Worm (Caenorhabditis elegans) whole organism, midembryonic: ENCODE results near the gene R05D8.9.

Experiments
- T22C8.4 ChIP-seq: fragments of 200-800 bp; sonication (Bioruptor generic); IDR thresholded peaks from 2 replicates; pipeline ENCODE4 v1.3.6; 2022; ENCODE audit warnings: missing genetic modification characterization, missing compliant biosample characterization
- cog-1 ChIP-seq: sonication (generic microtip); optimal IDR thresholded peaks from 2 replicates; lab custom pipeline; 2016; ENCODE audit warnings: missing genetic modification characterization, missing compliant biosample characterization
- flt-1 ChIP-seq: fragments of 200-800 bp; sonication (Bioruptor generic); IDR thresholded peaks from 2 replicates; pipeline ENCODE4 v1.3.6; 2022; ENCODE audit warnings: missing genetic modification characterization, missing compliant biosample characterization
- med-1 ChIP-seq: sonication (generic microtip); optimal IDR thresholded peaks from 2 replicates; lab custom pipeline; 2017; ENCODE audit warnings: missing genetic modification characterization, mild to moderate bottlenecking, missing compliant biosample characterization, antibody characterized with exemption, missing genetic modification reagents; ENCODE audit not compliant: insufficient read depth
- ref-1 ChIP-seq: fragments of 200-800 bp; sonication (Bioruptor generic); conservative IDR thresholded peaks from 2 replicates; pipeline ENCODE4 v1.3.6; 2022; ENCODE audit warnings: missing genetic modification reagents, missing genetic modification characterization, missing compliant biosample characterization
- tab-1 ChIP-seq: fragments of 200-800 bp; sonication (Bioruptor generic); IDR thresholded peaks from 2 replicates; pipeline ENCODE4 v1.3.6; 2022; ENCODE audit warnings: missing genetic modification characterization, missing compliant biosample characterization
- ztf-23 ChIP-seq: fragments of 200-800 bp; sonication (Bioruptor generic); IDR thresholded peaks from 2 replicates; pipeline ENCODE4 v1.3.6; 2022; ENCODE audit warnings: missing genetic modification reagents, missing genetic modification characterization, missing compliant biosample characterization
- ztf-29 ChIP-seq: fragments of 200-800 bp; sonication (Bioruptor generic); IDR thresholded peaks from 2 replicates; pipeline ENCODE4 v1.3.6; 2022; ENCODE audit warnings: missing genetic modification reagents, missing genetic modification characterization, missing compliant biosample characterization

- TF ChIP-seq ztf-23 (GFP tag; lab: Robert Waterston, UW), result no peak
- TF ChIP-seq ztf-29, result no peak
- no peak for TF ChIP-seq med-1 (GFP tag; lab: Kevin White, UChicago)
- TF ChIP-seq T22C8.4 (GFP tag; lab: Robert Waterston, UW), result no peak
- TF ChIP-seq tab-1 (GFP tag; lab: Robert Waterston, UW), result no peak
- TF ChIP-seq flt-1 (GFP tag; lab: Robert Waterston, UW), result no peak
- no peak for TF ChIP-seq cog-1
- no peak for TF ChIP-seq ref-1 (GFP tag; lab: Robert Waterston, UW)
Observed at ce11 chrV:2763105-2763504, 4.3 kb downstream of the R05D8.9 start, which contains the start of gene R05D8.7.
